Fruit fly (Drosophila melanogaster): ENCODE results near the gene CG4497.

The CG4497 gene

dm6 chr2L:7194351-7195037 lies at the start of gene CG4497:
Gene CG4497 (minus strand): TSS chr2L:7194588.
- TF ChIP-seq Sin3A (optimal IDR thresholded peaks at IDR 0.05) (no peak), h (optimal IDR thresholded peaks at IDR 0.05) (no peak)

dm6 chr2L:7242240-7242793 lies 47.9 kb upstream of the CG4497 start:
- TF ChIP-seq h (optimal IDR thresholded peaks at IDR 0.05) (no peak), psq (optimal IDR thresholded peaks at IDR 0.05) (no peak), ttk (optimal IDR thresholded peaks at IDR 0.05) (no peak), Sin3A (optimal IDR thresholded peaks at IDR 0.05) (no peak), insv (optimal IDR thresholded peaks at IDR 0.05) (no peak), Myc (optimal IDR thresholded peaks at IDR 0.05) (no peak)

- TF ChIP-seq ttk (optimal IDR thresholded peaks at IDR 0.05), result no peak
- TF ChIP-seq insv (optimal IDR thresholded peaks at IDR 0.05), result no peak
- TF ChIP-seq h (optimal IDR thresholded peaks at IDR 0.05), result no peak
- TF ChIP-seq psq (optimal IDR thresholded peaks at IDR 0.05), result no peak
- TF ChIP-seq Myc (optimal IDR thresholded peaks at IDR 0.05), result no peak
- TF ChIP-seq Sin3A (optimal IDR thresholded peaks at IDR 0.05), result no peak
Measured at dm6 chr2L:7241499-7241898, 47.1 kb upstream of the CG4497 start.

- TF ChIP-seq Myc (optimal IDR thresholded peaks at IDR 0.05) (no peak), h (optimal IDR thresholded peaks at IDR 0.05) (no peak), psq (optimal IDR thresholded peaks at IDR 0.05) (no peak)
Measured at dm6 chr2L:7240964-7241363, 46.6 kb upstream of the CG4497 start.

- no peak for TF ChIP-seq insv (optimal IDR thresholded peaks at IDR 0.05)
- TF ChIP-seq h (optimal IDR thresholded peaks at IDR 0.05), result no peak
- TF ChIP-seq ttk (optimal IDR thresholded peaks at IDR 0.05), result no peak
- no peak for TF ChIP-seq Myc (optimal IDR thresholded peaks at IDR 0.05)
- TF ChIP-seq Sin3A (optimal IDR thresholded peaks at IDR 0.05), result no peak
- no peak for TF ChIP-seq psq (optimal IDR thresholded peaks at IDR 0.05)
Measured at dm6 chr2L:7240311-7240710, 45.9 kb upstream of the CG4497 start.

dm6 chr2L:7239310-7239709 lies 44.9 kb upstream of the CG4497 start:
- TF ChIP-seq insv (optimal IDR thresholded peaks at IDR 0.05) (no peak), Sin3A (optimal IDR thresholded peaks at IDR 0.05) (no peak), ttk (optimal IDR thresholded peaks at IDR 0.05) (no peak), psq (optimal IDR thresholded peaks at IDR 0.05) (no peak)

- no peak for TF ChIP-seq Sin3A (optimal IDR thresholded peaks at IDR 0.05)
- no peak for TF ChIP-seq psq (optimal IDR thresholded peaks at IDR 0.05)
- no peak for TF ChIP-seq Myc (optimal IDR thresholded peaks at IDR 0.05)
- no peak for TF ChIP-seq h (optimal IDR thresholded peaks at IDR 0.05)
- TF ChIP-seq ttk (optimal IDR thresholded peaks at IDR 0.05), result no peak
- TF ChIP-seq insv (optimal IDR thresholded peaks at IDR 0.05), result no peak
Measured at dm6 chr2L:7232713-7233112, 38.3 kb upstream of the CG4497 start, which contains the start of gene CG43800. Gene CG43800 (minus strand): TSS chr2L:7232813.

dm6 chr2L:7227434-7227833 lies 33.0 kb upstream of the CG4497 start, which contains the start of gene CG43799:
Gene CG43799 (plus strand): TSS chr2L:7227734.
- TF ChIP-seq psq (optimal IDR thresholded peaks at IDR 0.05) (no peak), Myc (optimal IDR thresholded peaks at IDR 0.05) (no peak), Sin3A (optimal IDR thresholded peaks at IDR 0.05) (no peak), ttk (optimal IDR thresholded peaks at IDR 0.05) (no peak), h (optimal IDR thresholded peaks at IDR 0.05) (no peak), insv (optimal IDR thresholded peaks at IDR 0.05) (no peak)

- no peak for TF ChIP-seq Myc (optimal IDR thresholded peaks at IDR 0.05)
- TF ChIP-seq ttk (optimal IDR thresholded peaks at IDR 0.05), result no peak
- TF ChIP-seq psq (optimal IDR thresholded peaks at IDR 0.05), result no peak
- no peak for TF ChIP-seq h (optimal IDR thresholded peaks at IDR 0.05)
- TF ChIP-seq Sin3A (optimal IDR thresholded peaks at IDR 0.05), result no peak
- no peak for TF ChIP-seq insv (optimal IDR thresholded peaks at IDR 0.05)
Measured at dm6 chr2L:7226587-7226986, 32.2 kb upstream of the CG4497 start.

dm6 chr2L:7222829-7223272 lies 28.5 kb upstream of the CG4497 start, which contains the start of gene mEFG1:
Gene mEFG1 (minus strand): TSS chr2L:7223081.
- TF ChIP-seq Sin3A (optimal IDR thresholded peaks at IDR 0.05) (no peak), psq (optimal IDR thresholded peaks at IDR 0.05) (no peak), Myc (optimal IDR thresholded peaks at IDR 0.05) (no peak), h (optimal IDR thresholded peaks at IDR 0.05) (no peak)

dm6 chr2L:7219650-7220267 lies 25.4 kb upstream of the CG4497 start, which contains the start of gene CG13784:
Gene CG13784 (minus strand): TSS chr2L:7220033.
- TF ChIP-seq psq (optimal IDR thresholded peaks at IDR 0.05) (no peak), h (optimal IDR thresholded peaks at IDR 0.05) (no peak), ttk (optimal IDR thresholded peaks at IDR 0.05) (no peak), insv (optimal IDR thresholded peaks at IDR 0.05) (no peak), Myc (optimal IDR thresholded peaks at IDR 0.05) (no peak), Sin3A (optimal IDR thresholded peaks at IDR 0.05) (no peak)

- no peak for TF ChIP-seq h (optimal IDR thresholded peaks at IDR 0.05)
- no peak for TF ChIP-seq ttk (optimal IDR thresholded peaks at IDR 0.05)
- TF ChIP-seq insv (optimal IDR thresholded peaks at IDR 0.05), result no peak
- TF ChIP-seq Myc (optimal IDR thresholded peaks at IDR 0.05), result no peak
- no peak for TF ChIP-seq Sin3A (optimal IDR thresholded peaks at IDR 0.05)
- no peak for TF ChIP-seq psq (optimal IDR thresholded peaks at IDR 0.05)
Measured at dm6 chr2L:7219172-7219571, 24.8 kb upstream of the CG4497 start.
